Fruit fly (Drosophila melanogaster): ENCODE data around the gene CG6843.

dm6 chr3L:18861893-18862292, 39.5 kb upstream of the CG6843 start:
- TF ChIP-seq pan (optimal IDR thresholded peaks at IDR 0.05) (no peak), psq (optimal IDR thresholded peaks at IDR 0.05) (no peak), CG8478 (optimal IDR thresholded peaks at IDR 0.05) (no peak), usp (GFP tag; optimal IDR thresholded peaks at IDR 0.05) (no peak), Dll (optimal IDR thresholded peaks at IDR 0.05) (no peak)
